Fruit fly (Drosophila melanogaster): ENCODE measurements around the gene Pbp95.

Pbp95 gene

DNA sequence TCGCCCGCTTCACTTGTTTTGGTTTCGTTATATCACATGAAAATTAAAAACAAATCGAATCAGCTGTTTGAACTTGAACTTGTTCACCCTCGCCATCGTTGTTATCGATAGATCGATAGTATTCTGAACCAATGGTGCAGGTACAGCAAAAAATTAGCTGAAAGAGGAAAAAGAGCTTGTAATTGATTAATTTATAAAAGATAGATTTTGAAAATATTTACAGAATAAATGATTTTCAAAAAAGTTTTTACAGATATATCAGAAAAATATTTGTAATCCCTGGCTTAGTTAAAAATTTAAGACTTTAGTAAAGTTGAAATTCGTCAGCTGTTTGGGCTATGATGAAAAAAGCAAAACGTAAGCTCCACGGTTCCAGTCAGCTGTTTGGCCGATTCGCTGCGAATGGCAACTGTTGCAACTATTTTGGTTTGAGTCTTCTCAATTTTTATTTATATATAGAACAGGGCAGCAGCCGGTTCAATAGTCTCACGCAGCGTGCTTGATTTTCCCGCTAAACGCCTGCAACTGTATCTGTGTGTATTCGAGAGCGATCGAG lies 19.4 kb downstream of the Pbp95 start, which contains the start of the genes CG11035 and unc-45 (continued):
- peak; percentile 37 to 96 for TF ChIP-seq Pdp1 (GFP tag; optimal IDR thresholded peaks at IDR 0.05)
- peak; percentile 54 for TF ChIP-seq CG4328 (GFP tag; optimal IDR thresholded peaks at IDR 0.05)
- TF ChIP-seq CG3726 (GFP tag; IDR thresholded peaks at IDR 0.05): no peak
- no peak for TF ChIP-seq cwo (GFP tag; optimal IDR thresholded peaks at IDR 0.05)
- no peak for TF ChIP-seq tap (tag; optimal IDR thresholded peaks at IDR 0.05)
- no peak for TF ChIP-seq Stat92E (GFP tag; optimal IDR thresholded peaks at IDR 0.05)
- no peak for TF ChIP-seq aop (GFP tag; IDR thresholded peaks at IDR 0.05)
- TF ChIP-seq eyg (GFP tag; optimal IDR thresholded peaks at IDR 0.05): no peak
- TF ChIP-seq Med (GFP tag): peak; percentile 50
- TF ChIP-seq Kr (GFP tag; optimal IDR thresholded peaks at IDR 0.05): no peak
- TF ChIP-seq Hmx (GFP tag; optimal IDR thresholded peaks at IDR 0.05): no peak
- TF ChIP-seq chif (GFP tag; optimal IDR thresholded peaks at IDR 0.05): no peak
- peak; percentile 30 for TF ChIP-seq Six4 (GFP tag; optimal IDR thresholded peaks at IDR 0.05)
- no peak for TF ChIP-seq CG4617 (GFP tag; optimal IDR thresholded peaks at IDR 0.05; ENCODE audit: borderline replicate concordance)
- no peak for TF ChIP-seq Oaz (GFP tag; IDR thresholded peaks at IDR 0.05)
- peak; percentile 63 for TF ChIP-seq MBD-R2 (GFP tag; IDR thresholded peaks at IDR 0.05)
- no peak for TF ChIP-seq CG11247 (GFP tag; IDR thresholded peaks at IDR 0.05)
- 0 out of 2 replicates have a peak, but pooled peaks have one; percentile 12 for TF ChIP-seq CG6272 (GFP tag; IDR thresholded peaks at IDR 0.05)
- no peak for TF ChIP-seq maf-S (GFP tag; optimal IDR thresholded peaks at IDR 0.05)
- TF ChIP-seq zfh2 (GFP tag; optimal IDR thresholded peaks at IDR 0.05): no peak
- no peak for TF ChIP-seq CG5953 (GFP tag; IDR thresholded peaks at IDR 0.05)
- TF ChIP-seq CG7372 (GFP tag; IDR thresholded peaks at IDR 0.05): no peak
- TF ChIP-seq Optix (GFP tag; IDR thresholded peaks at IDR 0.05): no peak
- TF ChIP-seq HLH4C (GFP tag; IDR thresholded peaks at IDR 0.05; ENCODE audit: partially characterized antibody): peak; percentile 64
- no peak for TF ChIP-seq otp (GFP tag; IDR thresholded peaks at IDR 0.05)
- TF ChIP-seq Dad (GFP tag; optimal IDR thresholded peaks at IDR 0.05): peak; percentile 42
- TF ChIP-seq CG17359 (tag; optimal IDR thresholded peaks at IDR 0.05): no peak
- TF ChIP-seq CG13624 (GFP tag; optimal IDR thresholded peaks at IDR 0.05): peak; percentile 36
- TF ChIP-seq CG7271 (tag; optimal IDR thresholded peaks at IDR 0.05): no peak
- TF ChIP-seq MTF-1 (GFP tag; optimal IDR thresholded peaks at IDR 0.05; ENCODE audit: borderline replicate concordance): no peak
- TF ChIP-seq gsb (GFP tag; IDR thresholded peaks at IDR 0.05): no peak
- TF ChIP-seq NfI (GFP tag; optimal IDR thresholded peaks at IDR 0.05): peak; percentile 44
- TF ChIP-seq Poxn (GFP tag; IDR thresholded peaks at IDR 0.05): no peak
- TF ChIP-seq ara (GFP tag; IDR thresholded peaks at IDR 0.05): no peak
- no peak for TF ChIP-seq gce (GFP tag; IDR thresholded peaks at IDR 0.05)
- TF ChIP-seq crc (GFP tag; optimal IDR thresholded peaks at IDR 0.05): peak; percentile 16
- no peak for TF ChIP-seq Adf1 (GFP tag; IDR thresholded peaks at IDR 0.05)
- no peak for TF ChIP-seq btn (GFP tag; optimal IDR thresholded peaks at IDR 0.05)
- TF ChIP-seq CG12155 (GFP tag; optimal IDR thresholded peaks at IDR 0.05): no peak
- TF ChIP-seq inv (GFP tag; IDR thresholded peaks at IDR 0.05; ENCODE audit: partially characterized antibody): peak; percentile 58; the same call in 1 of the 2 replicates
- peak; percentile 34 for TF ChIP-seq CG17385 (GFP tag; optimal IDR thresholded peaks at IDR 0.05)
- TF ChIP-seq CG2120 (GFP tag; optimal IDR thresholded peaks at IDR 0.05): peak; percentile 59
- TF ChIP-seq cato (GFP tag; optimal IDR thresholded peaks at IDR 0.05; ENCODE audit: borderline replicate concordance): no peak
- TF ChIP-seq Opbp (GFP tag; IDR thresholded peaks at IDR 0.05; ENCODE audit: partially characterized antibody): peak; percentile 58; the same call in 2 of the 3 replicates
- TF ChIP-seq CG9215 (GFP tag; IDR thresholded peaks at IDR 0.05): peak; percentile 50
- no peak for TF ChIP-seq Dip3 (GFP tag; optimal IDR thresholded peaks at IDR 0.05)
- peak; percentile 21 for TF ChIP-seq zen (tag; optimal IDR thresholded peaks at IDR 0.05)
- TF ChIP-seq repo (GFP tag; optimal IDR thresholded peaks at IDR 0.05): no peak
- no peak for TF ChIP-seq CG5245 (GFP tag; optimal IDR thresholded peaks at IDR 0.05)
- TF ChIP-seq row (GFP tag; IDR thresholded peaks at IDR 0.05): peak; percentile 91
- no peak for TF ChIP-seq CG10366 (GFP tag; IDR thresholded peaks at IDR 0.05)

Data from whole organism, embryonic.